Fruit fly (Drosophila melanogaster) whole organism, embryonic: ENCODE measurements around the gene Cyp18a1.
A peak's percentile ranks its signal among the peaks of the same experiment; 100 is the strongest.

Experiments used
- Adf1 ChIP-seq: fragments of 200-800 bp; sonication (Bioruptor generic); IDR thresholded peaks from 2 replicates; pipeline ENCODE4 v1.3.6; 2022; ENCODE audit warnings: missing biosample characterization, missing genetic modification characterization
- Atf3 ChIP-seq: fragments of 200-800 bp; sonication (Bioruptor generic); optimal IDR thresholded peaks from 3 replicates; lab custom pipeline; 2016; ENCODE audit warnings: missing biosample characterization, missing genetic modification characterization
- CG10274 ChIP-seq: fragments of 200-800 bp; sonication (Bioruptor generic); optimal IDR thresholded peaks from 3 replicates; lab custom pipeline; 2017; ENCODE audit warnings: missing biosample characterization, mild to moderate bottlenecking, missing genetic modification characterization
- CG10431 ChIP-seq: fragments of 200-800 bp; sonication (Bioruptor generic); optimal IDR thresholded peaks from 3 replicates; lab custom pipeline; 2018; ENCODE audit warnings: missing biosample characterization, mild to moderate bottlenecking, missing genetic modification characterization
- CG10654 ChIP-seq: fragments of 200-800 bp; sonication (Bioruptor generic); optimal IDR thresholded peaks from 2 replicates; lab custom pipeline; 2016; ENCODE audit warnings: missing biosample characterization, missing genetic modification characterization
- CG14014 ChIP-seq: fragments of 200-800 bp; sonication (Bioruptor generic); IDR thresholded peaks from 2 replicates; pipeline ENCODE4 v1.3.6; 2022; ENCODE audit warnings: missing biosample characterization, missing genetic modification characterization
- CG1602 ChIP-seq: fragments of 200-800 bp; sonication (Bioruptor generic); optimal IDR thresholded peaks from 3 replicates; lab custom pipeline; 2016; ENCODE audit warnings: missing biosample characterization, missing genetic modification characterization
- CG17361 ChIP-seq: fragments of 200-800 bp; sonication (Bioruptor generic); IDR thresholded peaks from 3 replicates; pipeline ENCODE4 v1.3.6; 2022; ENCODE audit warnings: missing biosample characterization, missing genetic modification characterization
- CG17385 ChIP-seq: fragments of 200-800 bp; sonication (Bioruptor generic); optimal IDR thresholded peaks from 3 replicates; lab custom pipeline; 2018; ENCODE audit warnings: missing biosample characterization, mild to moderate bottlenecking, missing genetic modification characterization
- CG18764 ChIP-seq: fragments of 200-800 bp; sonication (Bioruptor generic); optimal IDR thresholded peaks from 3 replicates; lab custom pipeline; 2016; ENCODE audit warnings: missing biosample characterization, missing genetic modification characterization
- CG2875 ChIP-seq: fragments of 200-800 bp; sonication (Bioruptor generic); optimal IDR thresholded peaks from 2 replicates; lab custom pipeline; 2017; ENCODE audit warnings: missing biosample characterization, mild to moderate bottlenecking, missing genetic modification characterization, missing genetic modification reagents
- CG30431 ChIP-seq: fragments of 200-800 bp; sonication (Bioruptor generic); optimal IDR thresholded peaks from 2 replicates; lab custom pipeline; 2017; ENCODE audit warnings: missing biosample characterization, missing genetic modification characterization
- CG3407 ChIP-seq: fragments of 200-800 bp; sonication (Bioruptor generic); optimal IDR thresholded peaks from 2 replicates; lab custom pipeline; 2018; ENCODE audit warnings: missing biosample characterization, mild to moderate bottlenecking, missing genetic modification characterization
- CG34376 ChIP-seq: fragments of 200-800 bp; sonication (Bioruptor generic); optimal IDR thresholded peaks from 2 replicates; lab custom pipeline; 2018; ENCODE audit warnings: missing biosample characterization, mild to moderate bottlenecking, missing genetic modification characterization
- CG4360 ChIP-seq: fragments of 200-800 bp; sonication (Bioruptor generic); IDR thresholded peaks from 2 replicates; pipeline ENCODE4 v1.3.6; 2022; ENCODE audit warnings: missing biosample characterization, missing genetic modification characterization
- CG5180 ChIP-seq: fragments of 200-800 bp; sonication (Bioruptor generic); optimal IDR thresholded peaks from 3 replicates; lab custom pipeline; 2017; ENCODE audit warnings: missing biosample characterization, missing genetic modification characterization, mild to moderate bottlenecking, moderate library complexity, missing genetic modification reagents
- CG8089 ChIP-seq: fragments of 200-800 bp; sonication (Bioruptor generic); optimal IDR thresholded peaks from 3 replicates; lab custom pipeline; 2016; ENCODE audit warnings: missing biosample characterization, missing genetic modification characterization
- CG8290 ChIP-seq, 3 experiments: fragments of 200-800 bp; sonication (Bioruptor generic); optimal IDR thresholded peaks; 2 replicates each; lab custom pipeline; 2016 to 2019; ENCODE audit warnings: missing biosample characterization in 3 of 3, missing genetic modification characterization in 3 of 3, mild to moderate bottlenecking in 2 of 3, moderate library complexity in 1 of 3
- CG8388 ChIP-seq: fragments of 200-800 bp; sonication (Bioruptor generic); optimal IDR thresholded peaks from 2 replicates; lab custom pipeline; 2019; ENCODE audit warnings: missing biosample characterization, mild to moderate bottlenecking, missing genetic modification characterization, moderate library complexity
- CG8924 ChIP-seq: fragments of 200-800 bp; optimal IDR thresholded peaks from 3 replicates; lab custom pipeline; 2019; ENCODE audit warnings: missing biosample characterization, mild to moderate bottlenecking, missing genetic modification characterization, moderate library complexity
- CG9817 ChIP-seq: fragments of 200-800 bp; sonication (Bioruptor generic); optimal IDR thresholded peaks from 2 replicates; lab custom pipeline; 2018; ENCODE audit warnings: missing biosample characterization, mild to moderate bottlenecking, missing genetic modification characterization, moderate library complexity
- D19A ChIP-seq: fragments of 200-800 bp; optimal IDR thresholded peaks from 3 replicates; lab custom pipeline; 2019; ENCODE audit warnings: missing biosample characterization, mild to moderate bottlenecking, missing genetic modification characterization, moderate library complexity
- Dll ChIP-seq: fragments of 200-800 bp; sonication (Bioruptor generic); IDR thresholded peaks from 4 replicates; pipeline ENCODE4 v1.3.6; 2022; ENCODE audit warnings: missing biosample characterization, missing genetic modification characterization; ENCODE audit not compliant: partially characterized antibody
- Doc2 ChIP-seq: fragments of 200-800 bp; sonication (Bioruptor generic); IDR thresholded peaks from 2 replicates; pipeline ENCODE4 v1.3.6; 2022; ENCODE audit warnings: missing biosample characterization, missing genetic modification characterization
- Dref ChIP-seq: fragments of 200-800 bp; sonication (Bioruptor generic); IDR thresholded peaks from 2 replicates; pipeline ENCODE4 v1.3.6; 2022; ENCODE audit warnings: missing biosample characterization, missing genetic modification characterization
- GATAe ChIP-seq: fragments of 200-800 bp; sonication (Bioruptor generic); conservative IDR thresholded peaks from 2 replicates; pipeline ENCODE4 v1.3.6; 2022; ENCODE audit warnings: missing biosample characterization, missing genetic modification characterization
- HLH4C ChIP-seq: fragments of 200-800 bp; sonication (Bioruptor generic); IDR thresholded peaks from 3 replicates; pipeline ENCODE4 v1.3.6; 2022; ENCODE audit warnings: missing biosample characterization, missing genetic modification characterization; ENCODE audit not compliant: partially characterized antibody
- Hr51 ChIP-seq, 2 experiments: fragments of 200-800 bp; sonication (Bioruptor generic); optimal IDR thresholded peaks; 2 replicates in 1 of 2; 3 replicates in 1 of 2; lab custom pipeline; 2016 to 2018; ENCODE audit warnings: missing biosample characterization in 2 of 2, missing genetic modification characterization in 2 of 2, mild to moderate bottlenecking in 1 of 2, moderate library complexity in 1 of 2
- Hr78 ChIP-seq, 2 experiments: fragments of 200-800 bp in 1 of 2; fragments of >200 bp in 1 of 2; sonication (Bioruptor generic) in 1 of 2; optimal IDR thresholded peaks; 2 replicates each; lab custom pipeline; 2017 to 2019; ENCODE audit warnings: missing biosample characterization in 2 of 2, missing genetic modification characterization in 2 of 2, mild to moderate bottlenecking in 1 of 2, moderate library complexity in 1 of 2
- Mes4 ChIP-seq: fragments of 200-800 bp; sonication (Bioruptor generic); optimal IDR thresholded peaks from 2 replicates; lab custom pipeline; 2016; ENCODE audit warnings: missing biosample characterization, missing genetic modification characterization
- Rx ChIP-seq: fragments of 200-800 bp; sonication (Bioruptor generic); IDR thresholded peaks from 2 replicates; pipeline ENCODE4 v1.3.6; 2022; ENCODE audit warnings: missing biosample characterization, missing genetic modification characterization
- Sin3A ChIP-seq: fragments of >200 bp; optimal IDR thresholded peaks from 2 replicates; lab custom pipeline; 2018
- ac ChIP-seq: fragments of 200-800 bp; sonication (Bioruptor generic); optimal IDR thresholded peaks from 3 replicates; lab custom pipeline; 2017; ENCODE audit warnings: missing biosample characterization, mild to moderate bottlenecking, missing genetic modification characterization
- ase ChIP-seq: fragments of 200-800 bp; sonication (Bioruptor generic); IDR thresholded peaks from 3 replicates; pipeline ENCODE4 v1.3.6; 2022; ENCODE audit warnings: missing biosample characterization, missing genetic modification characterization
- ash1 ChIP-seq: fragments of 200-800 bp; sonication (Bioruptor generic); optimal IDR thresholded peaks from 2 replicates; lab custom pipeline; 2018; ENCODE audit warnings: missing biosample characterization, mild to moderate bottlenecking, missing genetic modification characterization
- ato ChIP-seq: fragments of 200-800 bp; sonication (Bioruptor generic); IDR thresholded peaks from 2 replicates; pipeline ENCODE4 v1.3.6; 2022; ENCODE audit warnings: missing biosample characterization, missing genetic modification characterization; ENCODE audit not compliant: partially characterized antibody
- bbx ChIP-seq: fragments of 200-800 bp; sonication (Bioruptor generic); IDR thresholded peaks from 2 replicates; pipeline ENCODE4 v1.3.6; 2022; ENCODE audit warnings: missing biosample characterization, missing genetic modification characterization; ENCODE audit not compliant: partially characterized antibody
- crp ChIP-seq, 2 experiments: fragments of 200-800 bp; sonication (Bioruptor generic); optimal IDR thresholded peaks; 2 replicates in 1 of 2; 3 replicates in 1 of 2; lab custom pipeline; 2017; ENCODE audit warnings: missing biosample characterization in 2 of 2, missing genetic modification characterization in 2 of 2, mild to moderate bottlenecking in 1 of 2, moderate library complexity in 1 of 2
- fu2 ChIP-seq: fragments of 200-800 bp; sonication (Bioruptor generic); optimal IDR thresholded peaks from 2 replicates; lab custom pipeline; 2016; ENCODE audit warnings: missing biosample characterization, missing genetic modification characterization
- gfzf ChIP-seq: fragments of 200-800 bp; sonication (Bioruptor generic); optimal IDR thresholded peaks from 2 replicates; lab custom pipeline; 2016; ENCODE audit warnings: missing biosample characterization, mild to moderate bottlenecking, missing genetic modification characterization, moderate library complexity
- gsb ChIP-seq: fragments of 200-800 bp; sonication (Bioruptor generic); IDR thresholded peaks from 2 replicates; pipeline ENCODE4 v1.3.6; 2022; ENCODE audit warnings: missing biosample characterization, missing genetic modification characterization
- gsb-n ChIP-seq: fragments of 200-800 bp; sonication (Bioruptor generic); optimal IDR thresholded peaks from 3 replicates; lab custom pipeline; 2018; ENCODE audit warnings: missing biosample characterization, mild to moderate bottlenecking, missing genetic modification characterization
- hb ChIP-seq: fragments of 200-800 bp; sonication (Bioruptor generic); IDR thresholded peaks from 3 replicates; pipeline ENCODE4 v1.3.6; 2022; ENCODE audit warnings: missing biosample characterization, missing genetic modification characterization; ENCODE audit not compliant: partially characterized antibody
- jing ChIP-seq: fragments of 200-800 bp; sonication (Bioruptor generic); optimal IDR thresholded peaks from 2 replicates; lab custom pipeline; 2018; ENCODE audit warnings: missing biosample characterization, mild to moderate bottlenecking, missing genetic modification characterization
- knrl ChIP-seq: fragments of 200-800 bp; sonication (Bioruptor generic); IDR thresholded peaks from 3 replicates; pipeline ENCODE4 v1.3.6; 2022; ENCODE audit warnings: missing biosample characterization, missing genetic modification characterization; ENCODE audit not compliant: partially characterized antibody
- nmo ChIP-seq: fragments of 200-800 bp; sonication (Bioruptor generic); optimal IDR thresholded peaks from 2 replicates; lab custom pipeline; 2018; ENCODE audit warnings: missing biosample characterization, mild to moderate bottlenecking, missing genetic modification characterization, moderate library complexity
- org-1 ChIP-seq: fragments of 200-800 bp; sonication (Bioruptor generic); optimal IDR thresholded peaks from 2 replicates; lab custom pipeline; 2017; ENCODE audit warnings: missing biosample characterization, missing genetic modification characterization
- rib ChIP-seq: fragments of 200-800 bp; sonication (Bioruptor generic); IDR thresholded peaks from 2 replicates; pipeline ENCODE4 v1.3.6; 2022; ENCODE audit warnings: missing biosample characterization, missing genetic modification characterization
- sens-2 ChIP-seq: fragments of 200-800 bp; sonication (Bioruptor generic); IDR thresholded peaks from 2 replicates; pipeline ENCODE4 v1.3.6; 2022; ENCODE audit warnings: missing biosample characterization, missing genetic modification characterization
- unpg ChIP-seq: fragments of 200-800 bp; sonication (Bioruptor generic); optimal IDR thresholded peaks from 3 replicates; lab custom pipeline; 2018; ENCODE audit warnings: missing biosample characterization, mild to moderate bottlenecking, missing genetic modification characterization, moderate library complexity
- z ChIP-seq: fragments of 200-800 bp; sonication (Bioruptor generic); IDR thresholded peaks from 3 replicates; pipeline ENCODE4 v1.3.6; 2022; ENCODE audit warnings: missing biosample characterization, missing genetic modification characterization

The Cyp18a1 gene

DNA sequence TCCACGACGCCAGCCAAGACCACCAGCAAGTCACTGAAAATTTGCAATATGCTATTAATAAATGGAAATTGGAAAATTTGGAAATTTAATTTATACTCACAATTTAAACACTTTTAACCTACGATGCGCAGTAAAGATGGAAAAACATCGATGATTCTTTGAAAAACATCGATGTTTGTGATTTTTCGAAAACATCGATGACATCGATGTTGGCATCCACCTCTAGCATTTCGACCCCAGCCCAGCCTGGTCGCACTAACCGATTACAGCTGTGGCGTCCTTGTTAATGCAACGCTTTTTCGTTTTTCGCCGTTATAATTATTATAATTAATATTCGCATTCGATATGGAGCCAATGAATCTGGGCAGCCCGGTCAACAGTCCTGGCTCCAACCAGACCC, 44.9 kb downstream of the Cyp18a1 start, which contains the start of gene Nup35 (continued):
- TF ChIP-seq jing (GFP tag; lab: Kevin White, UChicago): no peak
- peak; percentile 33 for TF ChIP-seq Sin3A (lab: Kevin White, UChicago)
- no peak for TF ChIP-seq CG3407 (GFP tag; lab: Kevin White, UChicago)
- TF ChIP-seq hb: peak; percentile 74
- TF ChIP-seq Hr78 (GFP tag; optimal IDR thresholded peaks at IDR 0.05; lab: Kevin White, UChicago): no peak
- TF ChIP-seq gfzf (GFP tag; lab: Kevin White, UChicago): peak; percentile 60
- peak in 1 of 2 experiments; percentile 67 for TF ChIP-seq crp (GFP tag; optimal IDR thresholded peaks at IDR 0.05; lab: Kevin White, UChicago)
- no peak for TF ChIP-seq CG5180 (GFP tag; lab: Kevin White, UChicago)
- TF ChIP-seq CG34376 (GFP tag; lab: Kevin White, UChicago): no peak
- TF ChIP-seq Rx (GFP tag; lab: Robert Waterston, UW): no peak
- TF ChIP-seq ac (GFP tag; lab: Kevin White, UChicago): no peak
- no peak for TF ChIP-seq org-1
- peak; percentile 56 for TF ChIP-seq ato (GFP tag; lab: Robert Waterston, UW)
- TF ChIP-seq rib (GFP tag; lab: Robert Waterston, UW): no peak
- peak; percentile 78 for TF ChIP-seq knrl (GFP tag; lab: Robert Waterston, UW)
- TF ChIP-seq CG1602: no peak
- TF ChIP-seq Hr51 (GFP tag; optimal IDR thresholded peaks at IDR 0.05; lab: Kevin White, UChicago): no peak
- no peak for TF ChIP-seq CG17385 (GFP tag; lab: Kevin White, UChicago)
- no peak for TF ChIP-seq gsb (GFP tag; lab: Robert Waterston, UW)
- no peak for TF ChIP-seq ash1 (GFP tag; lab: Kevin White, UChicago)
- TF ChIP-seq D19A (tag; lab: Kevin White, UChicago): no peak
- no peak for TF ChIP-seq CG17361 (GFP tag; lab: Robert Waterston, UW)
- TF ChIP-seq CG8089: no peak
- TF ChIP-seq nmo (GFP tag; lab: Kevin White, UChicago): peak; percentile 0
- no peak for TF ChIP-seq CG8924 (tag; lab: Kevin White, UChicago)
- no peak for TF ChIP-seq CG9817
- no peak for TF ChIP-seq unpg (GFP tag; lab: Kevin White, UChicago)
- TF ChIP-seq CG30431: no peak
- TF ChIP-seq fu2: no peak
- TF ChIP-seq Adf1 (GFP tag; lab: Robert Waterston, UW): no peak
- no peak for TF ChIP-seq CG10431 (GFP tag; lab: Kevin White, UChicago)
- peak; percentile 80 for TF ChIP-seq Dll (GFP tag; lab: Robert Waterston, UW)
- TF ChIP-seq CG14014 (GFP tag; lab: Robert Waterston, UW): no peak
- peak; percentile 38 for TF ChIP-seq CG8290 (GFP tag; optimal IDR thresholded peaks at IDR 0.05; lab: Kevin White, UChicago)
- TF ChIP-seq CG8290 (tag; optimal IDR thresholded peaks at IDR 0.05; lab: Kevin White, UChicago): peak; percentile 62 to 73
- TF ChIP-seq CG4360 (GFP tag; lab: Robert Waterston, UW): no peak
- no peak for TF ChIP-seq ase
- TF ChIP-seq CG2875 (GFP tag; lab: Kevin White, UChicago): no peak
- no peak for TF ChIP-seq CG18764
- TF ChIP-seq Dref: peak; percentile 85
- no peak for TF ChIP-seq Doc2 (GFP tag; lab: Robert Waterston, UW)
- TF ChIP-seq CG10654 (GFP tag; lab: Kevin White, UChicago): no peak
- no peak for TF ChIP-seq CG10274 (GFP tag; lab: Kevin White, UChicago)
- no peak for TF ChIP-seq z
- peak; percentile 76 for TF ChIP-seq HLH4C (GFP tag; lab: Robert Waterston, UW)
- no peak for TF ChIP-seq sens-2 (GFP tag; lab: Robert Waterston, UW)
- peak; percentile 75 for TF ChIP-seq bbx (GFP tag; lab: Robert Waterston, UW)
- no peak for TF ChIP-seq Atf3 (GFP tag; lab: Kevin White, UChicago)
- TF ChIP-seq gsb-n: no peak
- TF ChIP-seq GATAe (GFP tag; lab: Robert Waterston, UW): no peak
- TF ChIP-seq CG8388 (GFP tag; lab: Kevin White, UChicago): no peak
- TF ChIP-seq Mes4 (GFP tag; lab: Kevin White, UChicago): no peak
